Worm (Caenorhabditis elegans) whole organism, L2 larva: ENCODE data around the gene pmp-1.

Experiments used
- F13H6.1 ChIP-seq: sonication (generic microtip); optimal IDR thresholded peaks from 2 replicates; lab custom pipeline; 2016; ENCODE audit warnings: missing genetic modification characterization, missing compliant biosample characterization
- ama-1 ChIP-seq: fragments of 150-350 bp; optimal IDR thresholded peaks from 2 replicates; lab custom pipeline; 2018; ENCODE audit warnings: inconsistent platforms
- ceh-82 ChIP-seq: fragments of 150-350 bp; optimal IDR thresholded peaks from 2 replicates; lab custom pipeline; 2014; ENCODE audit warnings: missing biosample characterization, missing genetic modification characterization
- egl-27 ChIP-seq: sonication (generic microtip); optimal IDR thresholded peaks from 3 replicates; lab custom pipeline; 2017; ENCODE audit warnings: missing biosample characterization, missing genetic modification reagents, missing genetic modification characterization
- lin-11 ChIP-seq: fragments of 150-350 bp; sonication (generic microtip); optimal IDR thresholded peaks from 2 replicates; lab custom pipeline; 2014; ENCODE audit warnings: missing biosample characterization, missing genetic modification characterization, inconsistent platforms, mixed read lengths
- lin-39 ChIP-seq: fragments of 150-350 bp; optimal IDR thresholded peaks from 2 replicates; lab custom pipeline; 2014; ENCODE audit warnings: missing biosample characterization, missing genetic modification reagents, missing genetic modification characterization
- nhr-11 ChIP-seq: fragments of 150-350 bp; optimal IDR thresholded peaks from 2 replicates; lab custom pipeline; 2014; ENCODE audit warnings: missing biosample characterization, missing genetic modification characterization
- nhr-21 ChIP-seq: fragments of 150-350 bp; optimal IDR thresholded peaks from 2 replicates; lab custom pipeline; 2014; ENCODE audit warnings: missing biosample characterization, missing genetic modification characterization
- skn-1 ChIP-seq: sonication (generic microtip); optimal IDR thresholded peaks from 2 replicates; lab custom pipeline; 2017; ENCODE audit warnings: missing biosample characterization, missing genetic modification characterization
- sma-3 ChIP-seq: sonication (generic microtip); optimal IDR thresholded peaks from 2 replicates; lab custom pipeline; 2016; ENCODE audit warnings: missing genetic modification reagents, missing genetic modification characterization, missing compliant biosample characterization
- snpc-4 ChIP-seq: fragments of 150-350 bp; optimal IDR thresholded peaks from 2 replicates; lab custom pipeline; 2014; ENCODE audit warnings: missing biosample characterization, missing genetic modification characterization
- unc-62 ChIP-seq: fragments of 150-350 bp; optimal IDR thresholded peaks from 2 replicates; lab custom pipeline; 2014; ENCODE audit warnings: missing biosample characterization, missing genetic modification reagents, missing genetic modification characterization
- zag-1 ChIP-seq: fragments of 150-350 bp; optimal IDR thresholded peaks from 2 replicates; lab custom pipeline; 2014; ENCODE audit warnings: missing biosample characterization, missing genetic modification characterization

- TF ChIP-seq unc-62 (no peak), ceh-82 (no peak), lin-11 (tag; lab: Kevin White, UChicago) (no peak), egl-27 (tag; lab: Kevin White, UChicago) (no peak), zag-1 (tag; lab: Kevin White, UChicago) (no peak), F13H6.1 (tag; lab: Kevin White, UChicago) (no peak), nhr-21 (no peak), snpc-4 (no peak), nhr-11 (tag; lab: Kevin White, UChicago) (no peak), lin-39 (tag; lab: Kevin White, UChicago) (no peak), skn-1 (tag; lab: Kevin White, UChicago) (no peak), ama-1 (no peak), sma-3 (GFP tag; lab: Kevin White, UChicago) (no peak)
Measured at ce11 chrII:6842009-6842408, 41.5 kb downstream of the pmp-1 start.
